Fruit fly (Drosophila melanogaster) whole organism, embryonic: ENCODE measurements around the gene CheB98a.

Experiments
- Awh ChIP-seq: fragments of 200-800 bp; sonication (Bioruptor generic); IDR thresholded peaks from 2 replicates; pipeline ENCODE4, ENCODE4 v1.3.6; 2022; ENCODE audit warnings: missing biosample characterization, missing genetic modification characterization
- Bteb2 ChIP-seq: fragments of 200-800 bp; sonication (Bioruptor generic); optimal IDR thresholded peaks from 2 replicates; lab custom pipeline; 2016; ENCODE audit warnings: missing biosample characterization, missing genetic modification characterization
- CG10959 ChIP-seq: fragments of 200-800 bp; sonication (Bioruptor generic); IDR thresholded peaks from 2 replicates; pipeline ENCODE4 v1.3.6; 2022; ENCODE audit warnings: missing biosample characterization, missing genetic modification characterization
- CG12299 ChIP-seq: fragments of 200-800 bp; sonication (Bioruptor generic); optimal IDR thresholded peaks from 2 replicates; lab custom pipeline; 2018; ENCODE audit warnings: missing biosample characterization, mild to moderate bottlenecking, missing genetic modification characterization
- CG12942 ChIP-seq: fragments of 200-800 bp; sonication (Bioruptor generic); optimal IDR thresholded peaks from 3 replicates; lab custom pipeline; 2016; ENCODE audit warnings: missing biosample characterization, missing genetic modification characterization
- CG14441 ChIP-seq: fragments of 200-800 bp; sonication (Bioruptor generic); IDR thresholded peaks from 2 replicates; pipeline ENCODE4 v1.3.6; 2022; ENCODE audit warnings: missing biosample characterization, missing genetic modification characterization
- CG15269 ChIP-seq: fragments of 200-800 bp; sonication (Bioruptor generic); optimal IDR thresholded peaks from 2 replicates; lab custom pipeline; 2018; ENCODE audit warnings: missing biosample characterization, mild to moderate bottlenecking, missing genetic modification characterization, moderate library complexity
- CG1647 ChIP-seq: fragments of 200-800 bp; sonication (Bioruptor generic); optimal IDR thresholded peaks from 3 replicates; lab custom pipeline; 2016; ENCODE audit warnings: missing biosample characterization, missing genetic modification characterization
- CG16863 ChIP-seq: fragments of 200-800 bp; sonication (Bioruptor generic); optimal IDR thresholded peaks from 3 replicates; lab custom pipeline; 2016; ENCODE audit warnings: missing biosample characterization, missing genetic modification characterization
- CG18011 ChIP-seq: fragments of 200-800 bp; sonication (Bioruptor generic); optimal IDR thresholded peaks from 2 replicates; lab custom pipeline; 2017; ENCODE audit warnings: missing biosample characterization, missing genetic modification characterization, mild to moderate bottlenecking, moderate library complexity, missing genotype
- CG2129 ChIP-seq: fragments of 200-800 bp; sonication (Bioruptor generic); IDR thresholded peaks from 2 replicates; pipeline ENCODE4 v1.3.6; 2022; ENCODE audit warnings: missing biosample characterization, missing genetic modification characterization; ENCODE audit not compliant: partially characterized antibody
- CG31388 ChIP-seq: fragments of 200-800 bp; sonication (Bioruptor generic); optimal IDR thresholded peaks from 2 replicates; lab custom pipeline; 2016; ENCODE audit warnings: missing biosample characterization, missing genetic modification characterization
- CG5245 ChIP-seq: fragments of 200-800 bp; sonication (Bioruptor generic); optimal IDR thresholded peaks from 3 replicates; lab custom pipeline; 2016; ENCODE audit warnings: missing biosample characterization, missing genetic modification characterization
- CG6254 ChIP-seq: fragments of 200-800 bp; sonication (Bioruptor generic); optimal IDR thresholded peaks from 3 replicates; lab custom pipeline; 2017; ENCODE audit warnings: mild to moderate bottlenecking, missing biosample characterization, missing genetic modification reagents, missing genetic modification characterization
- CG6791 ChIP-seq: fragments of 200-800 bp; sonication (Bioruptor generic); IDR thresholded peaks from 3 replicates; pipeline ENCODE4 v1.3.6; 2022; ENCODE audit warnings: missing biosample characterization, missing genetic modification characterization; ENCODE audit not compliant: partially characterized antibody
- CG7372 ChIP-seq: fragments of 200-800 bp; sonication (Bioruptor generic); IDR thresholded peaks from 2 replicates; pipeline ENCODE4 v1.3.6; 2022; ENCODE audit warnings: missing biosample characterization, missing genetic modification characterization
- CG7987 ChIP-seq: fragments of 200-800 bp; sonication (Bioruptor generic); optimal IDR thresholded peaks from 2 replicates; lab custom pipeline; 2018; ENCODE audit warnings: missing biosample characterization, mild to moderate bottlenecking, missing genetic modification characterization, moderate library complexity
- CG9609 ChIP-seq: fragments of 200-800 bp; sonication (Bioruptor generic); optimal IDR thresholded peaks from 3 replicates; lab custom pipeline; 2016; ENCODE audit warnings: missing biosample characterization, missing genetic modification characterization
- CG9817 ChIP-seq: fragments of 200-800 bp; sonication (Bioruptor generic); optimal IDR thresholded peaks from 2 replicates; lab custom pipeline; 2018; ENCODE audit warnings: missing biosample characterization, mild to moderate bottlenecking, missing genetic modification characterization, moderate library complexity
- CrebB ChIP-seq: fragments of 200-800 bp; sonication (Bioruptor generic); optimal IDR thresholded peaks from 3 replicates; lab custom pipeline; 2018; ENCODE audit warnings: missing biosample characterization, mild to moderate bottlenecking, missing genetic modification characterization
- Dbx ChIP-seq: fragments of 200-800 bp; sonication (Bioruptor generic); IDR thresholded peaks from 3 replicates; pipeline ENCODE4 v1.3.6; 2022; ENCODE audit warnings: missing biosample characterization, missing genetic modification characterization
- Ets97D ChIP-seq: fragments of 200-800 bp; sonication (Bioruptor generic); optimal IDR thresholded peaks from 3 replicates; lab custom pipeline; 2016; ENCODE audit warnings: missing biosample characterization, missing genetic modification characterization
- HHEX ChIP-seq: fragments of 200-800 bp; sonication (Bioruptor generic); optimal IDR thresholded peaks from 3 replicates; lab custom pipeline; 2017; ENCODE audit warnings: missing biosample characterization, mild to moderate bottlenecking, missing genetic modification characterization, missing genetic modification reagents
- HLH54F ChIP-seq: fragments of 200-800 bp; sonication (Bioruptor generic); optimal IDR thresholded peaks from 3 replicates; lab custom pipeline; 2016; ENCODE audit warnings: missing biosample characterization, missing genetic modification characterization
- Oaz ChIP-seq: fragments of 200-800 bp; sonication (Bioruptor generic); IDR thresholded peaks from 2 replicates; pipeline ENCODE4 v1.3.6; 2022; ENCODE audit warnings: missing biosample characterization, missing genetic modification characterization
- Opbp ChIP-seq: fragments of 200-800 bp; sonication (Bioruptor generic); IDR thresholded peaks from 3 replicates; pipeline ENCODE4 v1.3.6; 2022; ENCODE audit warnings: missing biosample characterization, missing genetic modification characterization; ENCODE audit not compliant: partially characterized antibody
- Ptx1 ChIP-seq: fragments of 200-800 bp; sonication (Bioruptor generic); IDR thresholded peaks from 2 replicates; pipeline ENCODE4 v1.3.6; 2022; ENCODE audit warnings: missing biosample characterization, missing genetic modification characterization
- ap ChIP-seq: fragments of 200-800 bp; sonication (Bioruptor generic); IDR thresholded peaks from 2 replicates; pipeline ENCODE4 v1.3.6; 2022; ENCODE audit warnings: missing biosample characterization, missing genetic modification characterization
- chif ChIP-seq, 2 experiments: fragments of 200-800 bp; sonication (Bioruptor generic); optimal IDR thresholded peaks; 3 replicates each; lab custom pipeline; 2016; ENCODE audit warnings: missing biosample characterization in 2 of 2, missing genetic modification characterization in 2 of 2
- corto ChIP-seq: fragments of 200-800 bp; sonication (Bioruptor generic); optimal IDR thresholded peaks from 2 replicates; lab custom pipeline; 2016; ENCODE audit warnings: missing biosample characterization, mild to moderate bottlenecking, missing genetic modification characterization, moderate library complexity
- disco-r ChIP-seq: fragments of 200-800 bp; sonication (Bioruptor generic); optimal IDR thresholded peaks from 2 replicates; lab custom pipeline; 2016; ENCODE audit warnings: missing biosample characterization, missing genetic modification characterization
- ems ChIP-seq: fragments of 200-800 bp; sonication (Bioruptor generic); optimal IDR thresholded peaks from 3 replicates; lab custom pipeline; 2016; ENCODE audit warnings: missing biosample characterization, missing genetic modification characterization
- ewg ChIP-seq: fragments of 200-800 bp; sonication (Bioruptor generic); optimal IDR thresholded peaks from 3 replicates; lab custom pipeline; 2017; ENCODE audit warnings: mild to moderate bottlenecking, missing biosample characterization, missing genetic modification reagents, missing genetic modification characterization
- fd3F ChIP-seq: fragments of 200-800 bp; sonication (Bioruptor generic); optimal IDR thresholded peaks from 2 replicates; lab custom pipeline; 2018; ENCODE audit warnings: missing biosample characterization, mild to moderate bottlenecking, missing genetic modification characterization, moderate library complexity
- gro ChIP-seq: fragments of 200-800 bp; sonication (Bioruptor generic); optimal IDR thresholded peaks from 2 replicates; lab custom pipeline; 2016; ENCODE audit warnings: missing biosample characterization, missing genetic modification characterization
- insv ChIP-seq, 2 experiments: fragments of 200-800 bp; sonication (Bioruptor generic); optimal IDR thresholded peaks; 3 replicates each; lab custom pipeline; 2016 to 2018; ENCODE audit warnings: missing biosample characterization in 2 of 2, missing genetic modification characterization in 2 of 2
- ken ChIP-seq: fragments of 200-800 bp; sonication (Bioruptor generic); IDR thresholded peaks from 3 replicates; pipeline ENCODE4 v1.3.6; 2022; ENCODE audit warnings: missing biosample characterization, missing genetic modification characterization
- luna ChIP-seq: fragments of 200-800 bp; sonication (Bioruptor generic); optimal IDR thresholded peaks from 2 replicates; lab custom pipeline; 2016; ENCODE audit warnings: missing biosample characterization, missing genetic modification characterization
- peb ChIP-seq: fragments of 200-800 bp; sonication (Bioruptor generic); IDR thresholded peaks from 2 replicates; pipeline ENCODE4 v1.3.6; 2022; ENCODE audit warnings: missing biosample characterization, missing genetic modification characterization
- pho ChIP-seq: fragments of 200-800 bp; sonication (Bioruptor generic); optimal IDR thresholded peaks from 2 replicates; lab custom pipeline; 2016; ENCODE audit warnings: missing biosample characterization, missing genetic modification characterization
- rib ChIP-seq: fragments of 200-800 bp; sonication (Bioruptor generic); IDR thresholded peaks from 2 replicates; pipeline ENCODE4 v1.3.6; 2022; ENCODE audit warnings: missing biosample characterization, missing genetic modification characterization
- ro ChIP-seq: fragments of 200-800 bp; sonication (Bioruptor generic); IDR thresholded peaks from 2 replicates; pipeline ENCODE4 v1.3.6; 2022; ENCODE audit warnings: missing biosample characterization, missing genetic modification characterization
- run ChIP-seq: fragments of 200-800 bp; sonication (Bioruptor generic); optimal IDR thresholded peaks from 3 replicates; lab custom pipeline; 2018; ENCODE audit warnings: missing biosample characterization, mild to moderate bottlenecking, missing genetic modification characterization
- scrt ChIP-seq: fragments of 200-800 bp; sonication (Bioruptor generic); optimal IDR thresholded peaks from 2 replicates; lab custom pipeline; 2018; ENCODE audit warnings: missing biosample characterization, mild to moderate bottlenecking, missing genetic modification characterization, moderate library complexity
- sd ChIP-seq: fragments of 200-800 bp; sonication (Bioruptor generic); optimal IDR thresholded peaks from 3 replicates; lab custom pipeline; 2018; ENCODE audit warnings: missing biosample characterization, mild to moderate bottlenecking, missing genetic modification characterization, moderate library complexity
- sens ChIP-seq: fragments of 200-800 bp; sonication (Bioruptor generic); peaks from one replicate; lab custom pipeline; 2016; ENCODE audit warnings: missing biosample characterization, missing genetic modification characterization
- slp2 ChIP-seq: fragments of 200-800 bp; sonication (Bioruptor generic); optimal IDR thresholded peaks from 2 replicates; lab custom pipeline; 2016; ENCODE audit warnings: missing biosample characterization, missing genetic modification characterization
- unpg ChIP-seq: fragments of 200-800 bp; sonication (Bioruptor generic); optimal IDR thresholded peaks from 3 replicates; lab custom pipeline; 2018; ENCODE audit warnings: missing biosample characterization, mild to moderate bottlenecking, missing genetic modification characterization, moderate library complexity
- zfh1 ChIP-seq: fragments of 200-800 bp; sonication (Bioruptor generic); IDR thresholded peaks from 3 replicates; pipeline ENCODE4 v1.3.6; 2022; ENCODE audit warnings: missing biosample characterization, missing genetic modification characterization

Gene CheB98a

DNA sequence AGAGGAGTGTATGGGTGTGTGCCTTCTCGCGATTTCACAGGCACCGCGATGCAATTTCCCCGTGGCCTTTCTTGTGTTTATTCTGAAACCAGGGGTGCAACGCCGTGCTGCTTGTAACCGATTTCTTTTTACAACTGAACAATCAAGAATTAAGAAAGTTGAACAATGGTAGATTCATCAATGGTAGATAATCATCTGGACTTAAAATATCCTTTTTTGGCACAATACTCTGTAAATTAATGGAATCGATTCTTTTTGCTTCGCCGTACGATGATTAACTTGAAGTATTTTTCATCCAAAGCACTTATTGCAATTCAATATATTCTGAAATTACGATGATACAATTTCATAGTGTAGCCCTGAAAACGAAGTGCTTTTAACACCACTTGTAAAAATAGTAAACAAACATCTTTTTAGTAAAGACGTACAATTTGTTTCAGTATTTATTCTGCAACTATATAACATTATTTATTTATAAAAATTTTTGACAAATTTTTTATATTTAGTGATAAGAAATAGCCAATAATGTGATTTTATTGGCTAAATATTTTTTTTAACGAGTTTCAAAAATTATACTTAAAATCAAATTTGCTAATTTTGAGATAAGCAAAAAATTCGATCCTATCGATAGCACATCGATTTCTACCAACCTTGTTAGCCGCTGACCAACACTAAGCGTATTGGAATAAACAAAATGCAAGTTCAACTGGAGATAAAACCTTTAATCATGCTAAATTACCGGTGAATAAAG lies 13.2 kb downstream of the CheB98a start, which contains the start of the genes CG1523 and CG1647:
Gene CG1523, minus strand, starts transcription at position 114 of the 751 bp plus-strand sequence.
Gene CG1647, plus strand, starts transcription at position 667 of the 751 bp plus-strand sequence.
- TF ChIP-seq CG1647 (GFP tag; lab: Kevin White, UChicago) (peak; percentile 57), ken (GFP tag; lab: Robert Waterston, UW) (0 out of 3 replicates have a peak, but pooled peaks have one; percentile 33), corto (GFP tag; lab: Kevin White, UChicago) (no peak), gro (peak; percentile 24), Opbp (GFP tag; lab: Robert Waterston, UW) (peak; percentile 60; the same call in 1 of the 3 replicates), Oaz (no peak), CG2129 (GFP tag; lab: Robert Waterston, UW) (peak; percentile 37), run (tag; lab: Kevin White, UChicago) (no peak), CG15269 (no peak), peb (GFP tag; lab: Robert Waterston, UW) (0 out of 2 replicates have a peak, but pooled peaks have one; percentile 7), sens (peak; percentile 95), rib (GFP tag; lab: Robert Waterston, UW) (peak; percentile 16; the same call in 1 of the 2 replicates), CG6791 (peak; percentile 39; the same call in 1 of the 3 replicates), CG18011 (peak; percentile 19), ems (GFP tag; lab: Kevin White, UChicago) (no peak), Awh (GFP tag; lab: Robert Waterston, UW) (no peak), disco-r (peak; percentile 38), CG5245 (GFP tag; lab: Kevin White, UChicago) (peak; percentile 0), insv (GFP tag; optimal IDR thresholded peaks at IDR 0.05; lab: Kevin White, UChicago) (peak in 1 of 2 experiments; percentile 5), Ptx1 (GFP tag; lab: Robert Waterston, UW) (peak; percentile 60), pho (GFP tag; lab: Kevin White, UChicago) (peak; percentile 38), CG7987 (no peak), CG16863 (GFP tag; lab: Kevin White, UChicago) (peak; percentile 57), Dbx (GFP tag; lab: Robert Waterston, UW) (peak; percentile 49; the same call in 1 of the 3 replicates), ap (GFP tag; lab: Robert Waterston, UW) (no peak), luna (GFP tag; lab: Kevin White, UChicago) (peak; percentile 20), chif (GFP tag; optimal IDR thresholded peaks at IDR 0.05; lab: Kevin White, UChicago) (peak; percentile 10 to 61), HHEX (peak; percentile 49), unpg (GFP tag; lab: Kevin White, UChicago) (peak; percentile 66), ro (GFP tag; lab: Robert Waterston, UW) (no peak), CG9817 (peak; percentile 79), HLH54F (GFP tag; lab: Kevin White, UChicago) (peak; percentile 59), CG7372 (GFP tag; lab: Robert Waterston, UW) (0 out of 2 replicates have a peak, but pooled peaks have one; percentile 48), CG9609 (GFP tag; lab: Kevin White, UChicago) (peak; percentile 62), slp2 (GFP tag; lab: Kevin White, UChicago) (peak; percentile 5), CG14441 (GFP tag; lab: Robert Waterston, UW) (peak; percentile 58), Ets97D (GFP tag; lab: Kevin White, UChicago) (peak; percentile 7), ewg (GFP tag; lab: Kevin White, UChicago) (no peak), CrebB (tag; lab: Kevin White, UChicago) (no peak), CG12299 (tag; lab: Kevin White, UChicago) (peak; percentile 51), zfh1 (peak; percentile 45; the same call in 1 of the 3 replicates), CG31388 (GFP tag; lab: Kevin White, UChicago) (peak; percentile 15), sd (tag; lab: Kevin White, UChicago) (no peak), CG12942 (GFP tag; lab: Kevin White, UChicago) (peak; percentile 45), scrt (GFP tag; lab: Kevin White, UChicago) (no peak), Bteb2 (GFP tag; lab: Kevin White, UChicago) (no peak), CG10959 (peak; percentile 44; the same call in 1 of the 2 replicates), CG6254 (GFP tag; lab: Kevin White, UChicago) (peak; percentile 51), fd3F (GFP tag; lab: Kevin White, UChicago) (peak; percentile 49)
